Worm (Caenorhabditis elegans) whole organism, L2 larva: Measurements from ENCODE around the gene K01H12.4.
A peak's percentile ranks its signal among the peaks of the same experiment; 100 is the strongest.

ENCODE experiments used
- R02D3.7 ChIP-seq: fragments of 150-350 bp; optimal IDR thresholded peaks from 2 replicates; lab custom pipeline; 2014; ENCODE audit warnings: missing biosample characterization, missing genetic modification characterization
- Y55F3AM.14 ChIP-seq: fragments of 200-800 bp; sonication (Bioruptor generic); optimal IDR thresholded peaks from 2 replicates; lab custom pipeline; 2018; ENCODE audit warnings: mild to moderate bottlenecking, missing genetic modification characterization, missing compliant biosample characterization
- alr-1 ChIP-seq: fragments of 150-350 bp; optimal IDR thresholded peaks from 2 replicates; lab custom pipeline; 2014; ENCODE audit warnings: missing biosample characterization, missing genetic modification characterization
- aly-2 ChIP-seq: fragments of 150-350 bp; optimal IDR thresholded peaks from 2 replicates; lab custom pipeline; 2014; ENCODE audit warnings: missing biosample characterization, missing genetic modification characterization
- ama-1 ChIP-seq: fragments of 150-350 bp; optimal IDR thresholded peaks from 2 replicates; lab custom pipeline; 2018; ENCODE audit warnings: inconsistent platforms
- ceh-82 ChIP-seq: fragments of 150-350 bp; optimal IDR thresholded peaks from 2 replicates; lab custom pipeline; 2014; ENCODE audit warnings: missing biosample characterization, missing genetic modification characterization
- crh-2 ChIP-seq: sonication (generic microtip); optimal IDR thresholded peaks from 2 replicates; lab custom pipeline; 2017; ENCODE audit warnings: missing biosample characterization, missing genetic modification characterization
- elt-1 ChIP-seq: fragments of 150-350 bp; optimal IDR thresholded peaks from 2 replicates; lab custom pipeline; 2014; ENCODE audit warnings: missing biosample characterization, missing genetic modification characterization
- elt-3 ChIP-seq: sonication (generic microtip); optimal IDR thresholded peaks from 2 replicates; lab custom pipeline; 2017; ENCODE audit warnings: missing biosample characterization, missing genetic modification characterization
- gmeb-1 ChIP-seq: fragments of 150-350 bp; optimal IDR thresholded peaks from 2 replicates; lab custom pipeline; 2014; ENCODE audit warnings: missing biosample characterization, missing genetic modification characterization
- lin-11 ChIP-seq: fragments of 150-350 bp; sonication (generic microtip); optimal IDR thresholded peaks from 2 replicates; lab custom pipeline; 2014; ENCODE audit warnings: missing biosample characterization, missing genetic modification characterization, inconsistent platforms, mixed read lengths
- lin-13 ChIP-seq: fragments of 150-350 bp; optimal IDR thresholded peaks from 2 replicates; lab custom pipeline; 2014; ENCODE audit warnings: missing biosample characterization, missing genetic modification reagents, missing genetic modification characterization
- lin-39 ChIP-seq: fragments of 150-350 bp; optimal IDR thresholded peaks from 2 replicates; lab custom pipeline; 2014; ENCODE audit warnings: missing biosample characterization, missing genetic modification reagents, missing genetic modification characterization
- lsy-2 ChIP-seq, 2 experiments: fragments of 150-350 bp in 1 of 2; sonication (generic microtip) in 1 of 2; optimal IDR thresholded peaks; 2 replicates each; lab custom pipeline; 2014 to 2017; ENCODE audit warnings: missing biosample characterization in 2 of 2, missing genetic modification characterization in 2 of 2
- mab-5 ChIP-seq: fragments of 150-350 bp; optimal IDR thresholded peaks from 2 replicates; lab custom pipeline; 2014; ENCODE audit warnings: missing biosample characterization, missing genetic modification characterization
- mdl-1 ChIP-seq, 2 experiments: fragments of 150-350 bp in 1 of 2; sonication (generic microtip) in 1 of 2; optimal IDR thresholded peaks; 2 replicates each; lab custom pipeline; 2017; ENCODE audit warnings: missing biosample characterization in 2 of 2, missing genetic modification characterization in 2 of 2
- nhr-10 ChIP-seq: sonication (generic microtip); optimal IDR thresholded peaks from 2 replicates; lab custom pipeline; 2017; ENCODE audit warnings: missing biosample characterization, missing genetic modification characterization
- nhr-11 ChIP-seq: fragments of 150-350 bp; optimal IDR thresholded peaks from 2 replicates; lab custom pipeline; 2014; ENCODE audit warnings: missing biosample characterization, missing genetic modification characterization
- nhr-12 ChIP-seq: fragments of 150-350 bp; optimal IDR thresholded peaks from 2 replicates; lab custom pipeline; 2014; ENCODE audit warnings: missing biosample characterization, missing genetic modification characterization
- nhr-129 ChIP-seq: fragments of 150-350 bp; optimal IDR thresholded peaks from 2 replicates; lab custom pipeline; 2014; ENCODE audit warnings: missing biosample characterization, missing genetic modification characterization
- nhr-23 ChIP-seq: fragments of 150-350 bp; optimal IDR thresholded peaks from 2 replicates; lab custom pipeline; 2014; ENCODE audit warnings: missing biosample characterization, missing genetic modification reagents, missing genetic modification characterization
- nhr-237 ChIP-seq: fragments of 150-350 bp; optimal IDR thresholded peaks from 2 replicates; lab custom pipeline; 2014; ENCODE audit warnings: missing biosample characterization, missing genetic modification characterization
- nhr-25 ChIP-seq: fragments of 150-350 bp; sonication (generic microtip); optimal IDR thresholded peaks from 3 replicates; lab custom pipeline; 2014; ENCODE audit warnings: missing biosample characterization, missing genetic modification characterization
- nhr-6 ChIP-seq: fragments of 150-350 bp; optimal IDR thresholded peaks from 2 replicates; lab custom pipeline; 2014; ENCODE audit warnings: missing biosample characterization, missing genetic modification characterization
- nhr-77 ChIP-seq: fragments of 150-350 bp; optimal IDR thresholded peaks from 2 replicates; lab custom pipeline; 2014; ENCODE audit warnings: missing biosample characterization, missing genetic modification characterization
- peb-1 ChIP-seq: fragments of 150-350 bp; optimal IDR thresholded peaks from 2 replicates; lab custom pipeline; 2014; ENCODE audit warnings: missing biosample characterization, missing genetic modification characterization
- sma-3 ChIP-seq: sonication (generic microtip); optimal IDR thresholded peaks from 2 replicates; lab custom pipeline; 2016; ENCODE audit warnings: missing genetic modification reagents, missing genetic modification characterization, missing compliant biosample characterization
- sma-9 ChIP-seq, 2 experiments: fragments of 150-350 bp in 1 of 2; sonication (generic microtip) in 1 of 2; optimal IDR thresholded peaks; 2 replicates each; lab custom pipeline; 2014 to 2016; ENCODE audit warnings: missing genetic modification characterization in 2 of 2, mild to moderate bottlenecking in 1 of 2, missing biosample characterization in 1 of 2, missing compliant biosample characterization in 1 of 2, missing genetic modification reagents in 1 of 2, moderate library complexity in 1 of 2
- snpc-4 ChIP-seq: fragments of 150-350 bp; optimal IDR thresholded peaks from 2 replicates; lab custom pipeline; 2014; ENCODE audit warnings: missing biosample characterization, missing genetic modification characterization
- unc-39 ChIP-seq: fragments of 150-350 bp; optimal IDR thresholded peaks from 2 replicates; lab custom pipeline; 2014; ENCODE audit warnings: missing biosample characterization, missing genetic modification characterization
- unc-55 ChIP-seq: fragments of 150-350 bp; sonication (generic microtip); optimal IDR thresholded peaks from 3 replicates; lab custom pipeline; 2014; ENCODE audit warnings: missing biosample characterization, missing genetic modification reagents, missing genetic modification characterization
- zag-1 ChIP-seq: fragments of 150-350 bp; optimal IDR thresholded peaks from 2 replicates; lab custom pipeline; 2014; ENCODE audit warnings: missing biosample characterization, missing genetic modification characterization
- ztf-1 ChIP-seq: fragments of 200-800 bp; sonication (Bioruptor generic); conservative IDR thresholded peaks from 2 replicates; pipeline ENCODE4 v1.3.6; 2022; ENCODE audit warnings: missing genetic modification characterization, missing compliant biosample characterization
- ztf-11 ChIP-seq: sonication (generic microtip); optimal IDR thresholded peaks from 2 replicates; lab custom pipeline; 2017; ENCODE audit warnings: missing biosample characterization, missing genetic modification characterization
- ztf-4 ChIP-seq: fragments of 150-350 bp; optimal IDR thresholded peaks from 2 replicates; lab custom pipeline; 2014; ENCODE audit warnings: missing biosample characterization, missing genetic modification characterization

K01H12.4 gene

DNA sequence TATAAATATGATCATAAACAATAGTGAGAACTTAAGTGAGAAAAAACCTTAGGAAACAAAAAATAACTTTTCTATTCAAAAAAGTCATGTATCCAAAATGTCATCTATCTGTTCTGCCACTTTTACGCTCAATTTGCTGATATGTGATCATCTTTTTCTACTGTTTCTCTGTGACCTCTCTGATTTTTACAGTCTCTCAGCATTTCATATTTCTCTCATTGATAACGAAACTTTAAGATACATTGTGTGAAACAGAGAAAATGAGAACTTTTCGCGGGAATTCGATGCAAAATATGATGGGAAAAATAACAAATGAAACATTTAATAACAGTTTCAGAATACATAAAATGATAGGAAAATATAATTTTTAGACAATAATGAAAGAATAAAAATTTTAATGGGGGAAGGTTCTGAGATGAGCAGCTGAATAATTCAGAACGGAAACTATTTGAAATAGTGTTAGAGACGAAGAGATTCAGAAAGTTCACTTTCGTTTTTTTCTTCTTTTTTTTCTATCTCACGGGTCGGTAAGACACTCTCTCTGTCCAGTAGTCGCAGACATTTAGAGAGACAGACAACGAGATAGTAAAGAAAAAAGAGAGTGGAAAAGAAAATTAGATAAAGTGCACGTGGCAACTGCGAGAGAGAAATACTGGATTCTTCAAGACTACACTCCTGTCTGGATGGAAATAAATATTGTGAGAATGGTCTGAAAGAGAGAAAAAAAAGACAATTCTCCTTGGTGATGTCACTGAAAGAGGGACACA lies 35.5 kb upstream of the K01H12.4 start (continued):
- TF ChIP-seq nhr-77: no peak
- TF ChIP-seq ama-1 (lab: Kevin White, UChicago): no peak
- peak; percentile 49 for TF ChIP-seq sma-3
- peak; percentile 94 for TF ChIP-seq sma-9 (GFP tag; optimal IDR thresholded peaks at IDR 0.05; lab: Kevin White, UChicago)
- TF ChIP-seq sma-9 (tag; optimal IDR thresholded peaks at IDR 0.05; lab: Kevin White, UChicago): no peak
- TF ChIP-seq lin-13 (GFP tag; lab: Kevin White, UChicago): peak; percentile 32
- TF ChIP-seq nhr-12: no peak
- peak; percentile 3 for TF ChIP-seq mab-5 (tag; lab: Kevin White, UChicago)
- TF ChIP-seq elt-3 (tag; lab: Kevin White, UChicago): no peak
- no peak for TF ChIP-seq gmeb-1
- TF ChIP-seq nhr-10 (tag; lab: Kevin White, UChicago): no peak
- TF ChIP-seq alr-1: no peak
- TF ChIP-seq R02D3.7 (tag; lab: Kevin White, UChicago): no peak
- no peak for TF ChIP-seq lin-39
- peak; percentile 72 for TF ChIP-seq nhr-129
- TF ChIP-seq aly-2 (tag; lab: Kevin White, UChicago): no peak
- TF ChIP-seq ztf-1: no peak
- TF ChIP-seq ceh-82 (tag; lab: Kevin White, UChicago): no peak
- peak; percentile 53 for TF ChIP-seq nhr-6
- TF ChIP-seq mdl-1 (tag; optimal IDR thresholded peaks at IDR 0.05; lab: Kevin White, UChicago): peak; percentile 92 to 99
- TF ChIP-seq crh-2 (tag; lab: Kevin White, UChicago): peak; percentile 96
- TF ChIP-seq elt-1 (tag; lab: Kevin White, UChicago): no peak
- TF ChIP-seq nhr-237 (tag; lab: Kevin White, UChicago): no peak
- no peak for TF ChIP-seq nhr-25 (tag; lab: Kevin White, UChicago)
- TF ChIP-seq, all 48 proteins: peak for 19

DNA sequence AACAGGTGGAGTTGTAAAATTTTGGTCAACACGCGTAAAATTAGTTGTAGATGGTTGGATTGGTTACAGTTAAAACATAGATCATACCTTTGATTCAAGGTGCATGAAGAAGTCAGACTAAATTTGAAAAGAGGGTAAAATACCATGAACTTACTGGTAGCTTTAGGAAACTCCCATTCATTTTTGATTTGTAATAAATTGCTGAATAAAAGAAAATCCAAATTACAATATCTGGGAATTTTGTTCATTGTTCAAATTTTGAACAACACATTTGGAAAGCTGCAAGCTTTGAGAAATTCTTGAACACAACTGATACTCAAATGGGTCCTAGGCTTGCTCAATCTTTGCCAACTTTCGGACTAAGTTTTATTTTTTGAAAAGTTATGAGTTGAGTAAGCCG lies 34.9 kb upstream of the K01H12.4 start:
- TF ChIP-seq mdl-1 (tag; optimal IDR thresholded peaks at IDR 0.05; lab: Kevin White, UChicago) (no peak), sma-3 (no peak), Y55F3AM.14 (no peak), ztf-4 (tag; lab: Kevin White, UChicago) (no peak), zag-1 (tag; lab: Kevin White, UChicago) (no peak), lsy-2 (tag; optimal IDR thresholded peaks at IDR 0.05; lab: Kevin White, UChicago) (no peak), snpc-4 (tag; lab: Kevin White, UChicago) (no peak), nhr-11 (tag; lab: Kevin White, UChicago) (no peak), alr-1 (no peak), nhr-25 (tag; lab: Kevin White, UChicago) (no peak), ama-1 (lab: Kevin White, UChicago) (no peak), nhr-77 (no peak), nhr-129 (no peak), sma-9 (GFP tag; optimal IDR thresholded peaks at IDR 0.05; lab: Kevin White, UChicago) (no peak), sma-9 (tag; optimal IDR thresholded peaks at IDR 0.05; lab: Kevin White, UChicago) (no peak)

DNA sequence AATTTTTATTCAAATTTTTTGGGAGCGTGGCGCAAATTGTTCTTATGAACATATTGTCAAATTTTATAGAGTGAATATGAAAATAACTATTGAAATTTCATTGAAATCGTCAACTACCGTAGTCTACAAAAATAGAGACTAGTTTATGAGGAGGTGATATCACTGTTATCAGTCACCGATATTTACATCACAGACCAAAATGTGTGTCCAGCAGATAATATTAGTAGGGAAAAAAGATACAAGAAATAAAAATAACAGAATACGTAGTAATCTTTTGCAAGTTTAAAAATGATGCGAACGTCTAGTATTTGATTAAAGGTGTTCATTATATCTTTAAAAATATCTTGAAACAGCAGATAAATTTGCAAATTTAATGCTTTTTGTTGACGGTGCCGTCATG lies 33.6 kb upstream of the K01H12.4 start:
- no peak for TF ChIP-seq nhr-23 (tag; lab: Kevin White, UChicago)
- TF ChIP-seq nhr-77: no peak
- no peak for TF ChIP-seq ztf-11
- no peak for TF ChIP-seq alr-1
- no peak for TF ChIP-seq gmeb-1
- no peak for TF ChIP-seq ztf-4 (tag; lab: Kevin White, UChicago)
- TF ChIP-seq nhr-237 (tag; lab: Kevin White, UChicago): no peak
- TF ChIP-seq crh-2 (tag; lab: Kevin White, UChicago): no peak
- no peak for TF ChIP-seq unc-55 (GFP tag; lab: Kevin White, UChicago)
- TF ChIP-seq unc-39 (tag; lab: Kevin White, UChicago): no peak
- TF ChIP-seq peb-1 (tag; lab: Kevin White, UChicago): no peak
- TF ChIP-seq lin-11 (tag; lab: Kevin White, UChicago): no peak

DNA sequence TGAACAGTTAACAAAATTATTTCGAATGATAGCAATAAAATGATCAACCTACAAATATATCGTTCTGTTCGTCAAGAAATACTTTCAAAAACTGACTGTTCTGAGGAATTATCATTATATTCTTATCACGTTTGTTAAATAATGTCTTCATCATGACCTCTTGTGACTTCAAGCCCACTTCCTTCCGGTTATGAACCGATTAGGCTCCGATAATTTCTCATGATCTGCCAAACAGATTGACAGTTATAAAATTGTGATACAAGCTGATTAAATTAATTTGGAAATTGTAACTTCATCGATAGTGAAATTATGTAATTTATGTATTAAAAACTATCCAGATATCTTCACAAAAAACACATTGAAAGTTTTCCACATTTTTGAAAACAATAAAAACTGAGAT lies 32.0 kb upstream of the K01H12.4 start, which contains the start of gene ins-8:
TSS of gene ins-8 (minus strand) at position 101 of the 400 bp plus-strand sequence.
- TF ChIP-seq peb-1 (tag; lab: Kevin White, UChicago): no peak
- no peak for TF ChIP-seq nhr-77
- TF ChIP-seq lin-13 (GFP tag; lab: Kevin White, UChicago): no peak
- TF ChIP-seq mab-5 (tag; lab: Kevin White, UChicago): no peak
